Fruit fly (Drosophila melanogaster) whole organism, embryonic: ENCODE measurements around the gene Vps26.

ENCODE experiments used
- ATbp ChIP-seq: fragments of 200-800 bp; sonication (Bioruptor generic); optimal IDR thresholded peaks from 2 replicates; lab custom pipeline; 2017; ENCODE audit warnings: missing biosample characterization, mild to moderate bottlenecking, missing genetic modification characterization, missing genetic modification reagents
- Asciz ChIP-seq: fragments of 200-800 bp; sonication (Bioruptor generic); optimal IDR thresholded peaks from 2 replicates; lab custom pipeline; 2017; ENCODE audit warnings: missing biosample characterization, mild to moderate bottlenecking, missing genetic modification characterization, missing genetic modification reagents
- Blimp-1 ChIP-seq: fragments of 200-800 bp; sonication (Bioruptor generic); optimal IDR thresholded peaks from 3 replicates; lab custom pipeline; 2018; ENCODE audit warnings: missing biosample characterization, missing genetic modification characterization, mild to moderate bottlenecking, moderate library complexity, missing genetic modification reagents
- Bteb2 ChIP-seq: fragments of 200-800 bp; sonication (Bioruptor generic); optimal IDR thresholded peaks from 2 replicates; lab custom pipeline; 2016; ENCODE audit warnings: missing biosample characterization, missing genetic modification characterization
- CG10267 ChIP-seq: fragments of 200-800 bp; sonication (Bioruptor generic); optimal IDR thresholded peaks from 2 replicates; lab custom pipeline; 2018; ENCODE audit warnings: missing biosample characterization, mild to moderate bottlenecking, missing genetic modification characterization, moderate library complexity
- CG12299 ChIP-seq: fragments of 200-800 bp; sonication (Bioruptor generic); optimal IDR thresholded peaks from 2 replicates; lab custom pipeline; 2018; ENCODE audit warnings: missing biosample characterization, mild to moderate bottlenecking, missing genetic modification characterization
- CG14710 ChIP-seq: fragments of 200-800 bp; sonication (Bioruptor generic); optimal IDR thresholded peaks from 3 replicates; lab custom pipeline; 2019; ENCODE audit warnings: missing biosample characterization, mild to moderate bottlenecking, missing genetic modification characterization, moderate library complexity
- CG15514 ChIP-seq: fragments of 200-800 bp; sonication (Bioruptor generic); optimal IDR thresholded peaks from 3 replicates; lab custom pipeline; 2017; ENCODE audit warnings: missing biosample characterization, missing genetic modification characterization, mild to moderate bottlenecking, moderate library complexity, missing genetic modification reagents
- CG18619 ChIP-seq: fragments of 200-800 bp; sonication (Bioruptor generic); optimal IDR thresholded peaks from 3 replicates; lab custom pipeline; 2017; ENCODE audit warnings: missing biosample characterization, mild to moderate bottlenecking, missing genetic modification characterization
- CG18764 ChIP-seq: fragments of 200-800 bp; sonication (Bioruptor generic); optimal IDR thresholded peaks from 3 replicates; lab custom pipeline; 2016; ENCODE audit warnings: missing biosample characterization, missing genetic modification characterization
- CG30403 ChIP-seq: fragments of 200-800 bp; sonication (Bioruptor generic); optimal IDR thresholded peaks from 3 replicates; lab custom pipeline; 2016; ENCODE audit warnings: missing biosample characterization, missing genetic modification characterization
- CG33213 ChIP-seq: fragments of 200-800 bp; sonication (Bioruptor generic); optimal IDR thresholded peaks from 3 replicates; lab custom pipeline; 2016; ENCODE audit warnings: missing biosample characterization, missing genetic modification characterization
- CG34422 ChIP-seq: fragments of 200-800 bp; sonication (Bioruptor generic); IDR thresholded peaks from 3 replicates; pipeline ENCODE4 v1.3.6; 2022; ENCODE audit warnings: missing biosample characterization, missing genetic modification characterization
- CG6254 ChIP-seq: fragments of 200-800 bp; sonication (Bioruptor generic); optimal IDR thresholded peaks from 3 replicates; lab custom pipeline; 2017; ENCODE audit warnings: mild to moderate bottlenecking, missing biosample characterization, missing genetic modification reagents, missing genetic modification characterization
- CG7839 ChIP-seq: fragments of 200-800 bp; sonication (Bioruptor generic); optimal IDR thresholded peaks from 3 replicates; lab custom pipeline; 2018; ENCODE audit warnings: missing biosample characterization, mild to moderate bottlenecking, missing genetic modification characterization, moderate library complexity
- CG7987 ChIP-seq: fragments of 200-800 bp; sonication (Bioruptor generic); optimal IDR thresholded peaks from 2 replicates; lab custom pipeline; 2018; ENCODE audit warnings: missing biosample characterization, mild to moderate bottlenecking, missing genetic modification characterization, moderate library complexity
- CG9437 ChIP-seq: fragments of 200-800 bp; sonication (Bioruptor generic); optimal IDR thresholded peaks from 2 replicates; lab custom pipeline; 2018; ENCODE audit warnings: missing biosample characterization, mild to moderate bottlenecking, missing genetic modification characterization
- Dll ChIP-seq: fragments of 200-800 bp; sonication (Bioruptor generic); IDR thresholded peaks from 4 replicates; pipeline ENCODE4 v1.3.6; 2022; ENCODE audit warnings: missing biosample characterization, missing genetic modification characterization; ENCODE audit not compliant: partially characterized antibody
- E2f1 ChIP-seq: fragments of 200-800 bp; sonication (Bioruptor generic); IDR thresholded peaks from 2 replicates; pipeline ENCODE4 v1.3.6; 2022; ENCODE audit warnings: missing biosample characterization, missing genetic modification characterization
- Fer3 ChIP-seq: fragments of 200-800 bp; sonication (Bioruptor generic); optimal IDR thresholded peaks from 2 replicates; lab custom pipeline; 2018; ENCODE audit warnings: missing biosample characterization, mild to moderate bottlenecking, missing genetic modification characterization, moderate library complexity
- Hey ChIP-seq: fragments of 200-800 bp; sonication (Bioruptor generic); optimal IDR thresholded peaks from 3 replicates; lab custom pipeline; 2018; ENCODE audit warnings: missing biosample characterization, mild to moderate bottlenecking, missing genetic modification characterization
- HmgD ChIP-seq: fragments of 200-800 bp; sonication (Bioruptor generic); optimal IDR thresholded peaks from 3 replicates; lab custom pipeline; 2016; ENCODE audit warnings: missing biosample characterization, missing genetic modification characterization
- Lim3 ChIP-seq: fragments of 200-800 bp; sonication (Bioruptor generic); IDR thresholded peaks from 2 replicates; pipeline ENCODE4 v1.3.6; 2022; ENCODE audit warnings: missing biosample characterization, missing genetic modification characterization
- Opbp ChIP-seq: fragments of 200-800 bp; sonication (Bioruptor generic); IDR thresholded peaks from 3 replicates; pipeline ENCODE4 v1.3.6; 2022; ENCODE audit warnings: missing biosample characterization, missing genetic modification characterization; ENCODE audit not compliant: partially characterized antibody
- Rfx ChIP-seq: fragments of 200-800 bp; sonication (Bioruptor generic); IDR thresholded peaks from 2 replicates; pipeline ENCODE4 v1.3.6; 2022; ENCODE audit warnings: missing biosample characterization, missing genetic modification characterization
- Sin3A ChIP-seq: fragments of >200 bp; optimal IDR thresholded peaks from 2 replicates; lab custom pipeline; 2018
- Taf1 ChIP-seq: fragments of 200-800 bp; sonication (Bioruptor generic); IDR thresholded peaks from 2 replicates; pipeline ENCODE4 v1.3.6; 2022; ENCODE audit warnings: missing biosample characterization, missing genetic modification characterization
- Trl ChIP-seq, 3 experiments: fragments of >200 bp in 2 of 3; fragments of 200-800 bp in 1 of 3; sonication (Bioruptor generic) in 1 of 3; optimal IDR thresholded peaks; 2 replicates in 1 of 3; 3 replicates in 2 of 3; lab custom pipeline; 2016 to 2017; ENCODE audit warnings: missing biosample characterization in 1 of 3, missing genetic modification characterization in 1 of 3
- Xbp1 ChIP-seq: fragments of 200-800 bp; sonication (Bioruptor generic); optimal IDR thresholded peaks from 3 replicates; lab custom pipeline; 2016; ENCODE audit warnings: missing biosample characterization, mild to moderate bottlenecking, missing genetic modification characterization
- ap ChIP-seq: fragments of 200-800 bp; sonication (Bioruptor generic); IDR thresholded peaks from 2 replicates; pipeline ENCODE4 v1.3.6; 2022; ENCODE audit warnings: missing biosample characterization, missing genetic modification characterization
- ash1 ChIP-seq: fragments of 200-800 bp; sonication (Bioruptor generic); optimal IDR thresholded peaks from 2 replicates; lab custom pipeline; 2018; ENCODE audit warnings: missing biosample characterization, mild to moderate bottlenecking, missing genetic modification characterization
- cad ChIP-seq: fragments of >200 bp; optimal IDR thresholded peaks from 2 replicates; lab custom pipeline; 2017; ENCODE audit warnings: missing biosample characterization, missing genetic modification characterization
- cas ChIP-seq: fragments of 200-800 bp; sonication (Bioruptor generic); IDR thresholded peaks from 2 replicates; pipeline ENCODE4 v1.3.6; 2022; ENCODE audit warnings: missing biosample characterization, missing genetic modification characterization
- cg ChIP-seq: fragments of 200-800 bp; sonication (Bioruptor generic); optimal IDR thresholded peaks from 3 replicates; lab custom pipeline; 2019; ENCODE audit warnings: missing biosample characterization, mild to moderate bottlenecking, missing genetic modification characterization, moderate library complexity
- crc ChIP-seq: fragments of 200-800 bp; sonication (Bioruptor generic); optimal IDR thresholded peaks from 2 replicates; lab custom pipeline; 2016; ENCODE audit warnings: missing biosample characterization, missing genetic modification characterization
- danr ChIP-seq: fragments of 200-800 bp; sonication (Bioruptor generic); IDR thresholded peaks from 2 replicates; pipeline ENCODE4 v1.3.6; 2022; ENCODE audit warnings: missing biosample characterization, missing genetic modification characterization
- dm ChIP-seq: fragments of 200-800 bp; sonication (Bioruptor generic); optimal IDR thresholded peaks from 3 replicates; lab custom pipeline; 2016; ENCODE audit warnings: missing biosample characterization, missing genetic modification characterization
- inv ChIP-seq: fragments of 200-800 bp; sonication (Bioruptor generic); IDR thresholded peaks from 2 replicates; pipeline ENCODE4 v1.3.6; 2022; ENCODE audit warnings: missing biosample characterization, missing genetic modification characterization; ENCODE audit not compliant: partially characterized antibody
- kni ChIP-seq: fragments of 200-800 bp; sonication (Bioruptor generic); optimal IDR thresholded peaks from 3 replicates; lab custom pipeline; 2017; ENCODE audit warnings: mild to moderate bottlenecking, missing biosample characterization, missing genetic modification reagents, missing genetic modification characterization
- lola ChIP-seq, 3 experiments: fragments of >200 bp in 2 of 3; fragments of 200-800 bp in 1 of 3; sonication (Bioruptor generic) in 1 of 3; optimal IDR thresholded peaks; 2 replicates each; lab custom pipeline; 2017 to 2019; ENCODE audit warnings: missing biosample characterization in 3 of 3, missing genetic modification characterization in 3 of 3, mild to moderate bottlenecking in 1 of 3, moderate library complexity in 1 of 3
- nmo ChIP-seq: fragments of 200-800 bp; sonication (Bioruptor generic); optimal IDR thresholded peaks from 2 replicates; lab custom pipeline; 2018; ENCODE audit warnings: missing biosample characterization, mild to moderate bottlenecking, missing genetic modification characterization, moderate library complexity
- onecut ChIP-seq: fragments of 200-800 bp; sonication (Bioruptor generic); IDR thresholded peaks from 2 replicates; pipeline ENCODE4 v1.3.6; 2022; ENCODE audit warnings: missing biosample characterization, missing genetic modification characterization
- pan ChIP-seq, 4 experiments: fragments of >200 bp in 3 of 4; fragments of 200-800 bp in 1 of 4; sonication (Bioruptor generic) in 1 of 4; optimal IDR thresholded peaks in 3 of 4; IDR thresholded peaks in 1 of 4; 2 replicates each; pipeline versions ENCODE4 v1.3.6 to Lab custom; 2017 to 2022; ENCODE audit warnings: missing biosample characterization in 2 of 4, missing genetic modification characterization in 2 of 4, mixed read lengths in 1 of 4
- pita ChIP-seq: fragments of 200-800 bp; sonication (Bioruptor generic); optimal IDR thresholded peaks from 2 replicates; lab custom pipeline; 2017; ENCODE audit warnings: missing biosample characterization, mild to moderate bottlenecking, missing genetic modification characterization
- pros ChIP-seq: fragments of 200-800 bp; sonication (Bioruptor generic); optimal IDR thresholded peaks from 3 replicates; lab custom pipeline; 2019; ENCODE audit warnings: missing biosample characterization, mild to moderate bottlenecking, missing genetic modification characterization, moderate library complexity
- scrt ChIP-seq: fragments of 200-800 bp; sonication (Bioruptor generic); optimal IDR thresholded peaks from 2 replicates; lab custom pipeline; 2018; ENCODE audit warnings: missing biosample characterization, mild to moderate bottlenecking, missing genetic modification characterization, moderate library complexity
- sens ChIP-seq: fragments of 200-800 bp; sonication (Bioruptor generic); peaks from one replicate; lab custom pipeline; 2016; ENCODE audit warnings: missing biosample characterization, missing genetic modification characterization
- sim ChIP-seq: fragments of 200-800 bp; sonication (Bioruptor generic); IDR thresholded peaks from 2 replicates; pipeline ENCODE4 v1.3.6; 2022; ENCODE audit warnings: missing biosample characterization, missing genetic modification characterization

Vps26 gene

DNA sequence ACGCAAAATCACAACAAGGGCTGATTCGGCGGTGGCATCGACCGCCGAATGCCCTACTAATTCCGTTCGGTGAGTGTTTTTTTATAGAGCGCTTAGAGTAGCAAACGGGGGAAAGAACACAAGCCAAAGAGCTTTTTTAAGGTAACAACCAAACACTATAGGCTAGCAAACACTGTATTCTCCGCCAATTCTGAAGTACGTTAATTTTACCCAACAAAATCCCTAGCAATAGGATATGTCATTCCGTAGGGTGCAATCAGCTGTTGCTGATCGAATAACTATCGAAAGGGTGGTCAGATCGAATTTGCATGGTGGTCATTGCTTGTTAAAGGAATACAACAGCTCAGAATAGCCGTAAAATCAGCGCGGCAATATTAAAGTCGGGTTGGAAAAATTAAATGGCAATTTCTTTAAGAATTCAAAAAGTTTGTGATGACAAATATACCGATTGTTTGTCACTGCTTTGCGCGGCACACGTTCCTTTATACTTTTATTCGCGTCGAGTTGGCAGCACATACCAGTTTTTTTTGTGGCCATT is 34.1 kb downstream of the Vps26 start, which contains the start of gene mip130 (continued):
- TF ChIP-seq CG12299, result peak; percentile 51
- TF ChIP-seq danr (GFP tag; lab: Robert Waterston, UW), result 0 out of 2 replicates have a peak, but pooled peaks have one; percentile 23
- TF ChIP-seq ash1, result no peak
- TF ChIP-seq CG7987 (GFP tag; lab: Kevin White, UChicago), result no peak
- no peak for TF ChIP-seq Trl (optimal IDR thresholded peaks at IDR 0.05; lab: Kevin White, UChicago)
- TF ChIP-seq Trl (GFP tag; optimal IDR thresholded peaks at IDR 0.05; lab: Kevin White, UChicago), result peak; percentile 55
- peak; percentile 2 for TF ChIP-seq crc
- peak; percentile 66 for TF ChIP-seq nmo
- TF ChIP-seq pita (GFP tag; lab: Kevin White, UChicago), result no peak
- TF ChIP-seq Asciz (GFP tag; lab: Kevin White, UChicago), result no peak
- TF ChIP-seq scrt (GFP tag; lab: Kevin White, UChicago), result no peak
- TF ChIP-seq sens (GFP tag; lab: Kevin White, UChicago), result peak; percentile 88
- no peak for TF ChIP-seq Taf1 (GFP tag; lab: Robert Waterston, UW)
- no peak for TF ChIP-seq Bteb2 (GFP tag; lab: Kevin White, UChicago)
- TF ChIP-seq kni, result no peak
- peak; percentile 82; the same call in 3 of the 4 replicates for TF ChIP-seq Dll (GFP tag; lab: Robert Waterston, UW)
- no peak for TF ChIP-seq Hey (tag; lab: Kevin White, UChicago)
- peak; percentile 25 for TF ChIP-seq CG10267 (tag; lab: Kevin White, UChicago)
- peak; percentile 53 for TF ChIP-seq ATbp (GFP tag; lab: Kevin White, UChicago)
- TF ChIP-seq lola (GFP tag; optimal IDR thresholded peaks at IDR 0.05; lab: Kevin White, UChicago), result peak in 1 of 3 experiments; percentile 18
- peak; percentile 58 for TF ChIP-seq Sin3A
- peak; percentile 18 for TF ChIP-seq Blimp-1
- TF ChIP-seq CG18619 (GFP tag; lab: Kevin White, UChicago), result peak; percentile 53
- no peak for TF ChIP-seq ap (GFP tag; lab: Robert Waterston, UW)
- peak; percentile 65; the same call in 1 of the 2 replicates for TF ChIP-seq inv
- TF ChIP-seq CG15514 (GFP tag; lab: Kevin White, UChicago), result no peak
- TF ChIP-seq sim, result no peak
- TF ChIP-seq HmgD (GFP tag; lab: Kevin White, UChicago), result no peak
- no peak for TF ChIP-seq cg (GFP tag; lab: Kevin White, UChicago)
- no peak for TF ChIP-seq cad (GFP tag; lab: Kevin White, UChicago)
- peak; percentile 32 for TF ChIP-seq CG14710 (tag; lab: Kevin White, UChicago)
- no peak for TF ChIP-seq Lim3 (GFP tag; lab: Robert Waterston, UW)
- no peak for TF ChIP-seq pan (optimal IDR thresholded peaks at IDR 0.05; lab: Kevin White, UChicago)
- TF ChIP-seq pan (GFP tag; optimal IDR thresholded peaks at IDR 0.05 in 1 of 2, IDR thresholded peaks at IDR 0.05 in 1 of 2), result peak in 1 of 2 experiments; percentile 60
- peak; percentile 28 for TF ChIP-seq CG18764 (GFP tag; lab: Kevin White, UChicago)
- peak; percentile 13 for TF ChIP-seq Fer3 (tag; lab: Kevin White, UChicago)
- peak; percentile 38 for TF ChIP-seq Rfx (GFP tag; lab: Robert Waterston, UW)
- TF ChIP-seq onecut, result no peak
- TF ChIP-seq Xbp1 (GFP tag; lab: Kevin White, UChicago), result peak; percentile 25
- peak; percentile 4 for TF ChIP-seq dm (GFP tag; lab: Kevin White, UChicago)
- TF ChIP-seq cas (GFP tag; lab: Robert Waterston, UW), result no peak
- TF ChIP-seq CG33213 (GFP tag; lab: Kevin White, UChicago), result no peak
- peak; percentile 40; the same call in 1 of the 2 replicates for TF ChIP-seq E2f1
- TF ChIP-seq CG34422 (GFP tag; lab: Robert Waterston, UW), result peak; percentile 54; the same call in 1 of the 3 replicates
- TF ChIP-seq CG30403, result peak; percentile 27
- peak; percentile 66 for TF ChIP-seq CG7839 (tag; lab: Kevin White, UChicago)
- TF ChIP-seq Opbp (GFP tag; lab: Robert Waterston, UW), result peak; percentile 44; the same call in 1 of the 3 replicates
- TF ChIP-seq pros (GFP tag; lab: Kevin White, UChicago), result no peak
- TF ChIP-seq CG6254 (GFP tag; lab: Kevin White, UChicago), result no peak
- peak; percentile 9 for TF ChIP-seq CG9437 (GFP tag; lab: Kevin White, UChicago)
